Fruit fly (Drosophila melanogaster): ENCODE results near the gene Mur29B.

dm6 chr2L:8302766-8303479 is 49.1 kb upstream of the Mur29B start, which contains the start of the genes wol and Scgalpha:
- TF ChIP-seq Crg-1 (GFP tag; optimal IDR thresholded peaks at IDR 0.05) (no peak), CG12768 (GFP tag; optimal IDR thresholded peaks at IDR 0.05) (no peak), CG5204 (GFP tag; optimal IDR thresholded peaks at IDR 0.05) (no peak), Hr96 (GFP tag; optimal IDR thresholded peaks at IDR 0.05) (no peak), CG7045 (GFP tag; optimal IDR thresholded peaks at IDR 0.05) (no peak), pad (GFP tag; optimal IDR thresholded peaks at IDR 0.05) (no peak)

Measured in whole organism, adult.